Fruit fly (Drosophila melanogaster): ENCODE measurements around the gene Sdic3.
"Not testable (repeated sequence)": the region's sequence is repeated elsewhere in the genome, so short reads cannot be mapped to it uniquely, and the experiment has no call there.

The Sdic3 gene

DNA sequence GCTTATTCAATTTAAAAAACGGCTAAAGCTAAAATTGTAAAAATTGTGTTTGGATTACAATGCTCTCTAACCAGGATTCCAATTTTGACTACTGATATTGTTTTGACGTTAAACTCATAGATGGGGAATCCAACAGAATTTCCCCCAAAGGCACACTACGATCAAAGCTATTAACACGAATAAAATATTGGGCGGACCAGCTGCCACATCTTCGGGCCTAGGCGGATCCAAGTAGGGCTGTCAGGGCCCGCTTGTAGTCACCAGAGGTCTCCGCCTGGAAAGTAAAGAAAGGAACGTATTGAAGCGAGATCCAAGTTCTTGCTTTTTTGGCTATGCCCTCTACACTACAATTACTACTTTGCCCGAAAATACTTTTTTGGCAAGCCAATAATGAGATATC, 15.5 kb downstream of the Sdic3 start, which contains the start of gene Sdic1:
TSS of gene Sdic1 (minus strand) at position 101 of the 400 bp plus-strand sequence.
- not testable (repeated sequence) for TF ChIP-seq ato (GFP tag; IDR thresholded peaks at IDR 0.05; ENCODE audit: partially characterized antibody); Dad (GFP tag; optimal IDR thresholded peaks at IDR 0.05); Taf1 (GFP tag; IDR thresholded peaks at IDR 0.05)

DNA sequence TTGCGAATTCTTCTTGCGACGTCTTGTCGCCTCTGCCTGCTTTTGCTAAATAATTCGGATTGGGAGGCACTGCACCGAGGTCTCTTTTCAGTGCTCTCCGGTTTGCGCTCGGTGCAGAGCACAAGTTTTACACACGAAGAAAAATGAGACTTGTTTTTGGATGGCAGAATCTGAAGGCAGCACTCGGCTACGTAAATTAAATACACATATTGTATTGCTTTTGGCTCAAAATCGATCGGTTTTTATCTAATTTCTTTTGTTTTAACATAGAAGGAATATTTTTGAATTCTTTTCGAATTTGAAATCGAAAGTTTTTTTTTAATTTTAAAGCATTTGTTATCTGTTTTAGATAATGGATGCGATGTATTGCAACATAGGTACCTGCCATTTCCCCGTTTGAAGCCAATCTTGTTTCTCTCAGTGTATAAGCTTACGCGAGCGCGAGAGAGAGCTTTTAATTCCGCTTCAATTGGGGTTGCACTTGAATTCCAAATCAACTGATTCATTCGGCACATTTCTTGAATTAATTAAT, 20.5 kb downstream of the Sdic3 start, which contains the start of gene AnxB10:
TSS of gene AnxB10 (minus strand) at position 51 of the 532 bp plus-strand sequence.
- TF ChIP-seq crp (GFP tag; optimal IDR thresholded peaks at IDR 0.05) = no peak
- TF ChIP-seq Poxn (GFP tag; IDR thresholded peaks at IDR 0.05) = no peak
- no peak for TF ChIP-seq CG6272 (GFP tag; IDR thresholded peaks at IDR 0.05)
- TF ChIP-seq Mes4 (GFP tag; optimal IDR thresholded peaks at IDR 0.05) = peak; percentile 37
- peak; percentile 54 for TF ChIP-seq tin (GFP tag; optimal IDR thresholded peaks at IDR 0.05)
- peak; percentile 4 for TF ChIP-seq Myb (GFP tag; optimal IDR thresholded peaks at IDR 0.05)
- 0 out of 2 replicates have a peak, but pooled peaks have one; percentile 28 for TF ChIP-seq CG4404 (GFP tag; IDR thresholded peaks at IDR 0.05)
- TF ChIP-seq CG15696 (tag; optimal IDR thresholded peaks at IDR 0.05) = no peak
- peak; percentile 56; the same call in 1 of the 3 replicates for TF ChIP-seq Dbx (GFP tag; IDR thresholded peaks at IDR 0.05)
- no peak for TF ChIP-seq unc-4 (GFP tag; IDR thresholded peaks at IDR 0.05; ENCODE audit: partially characterized antibody)
- TF ChIP-seq slbo (GFP tag; IDR thresholded peaks at IDR 0.05) = peak; percentile 54
- TF ChIP-seq ttk (GFP tag; IDR thresholded peaks at IDR 0.05) = peak; percentile 59
- no peak for TF ChIP-seq ato (GFP tag; IDR thresholded peaks at IDR 0.05; ENCODE audit: partially characterized antibody)
- TF ChIP-seq ab (GFP tag; optimal IDR thresholded peaks at IDR 0.05) = no peak
- no peak for TF ChIP-seq Rx (GFP tag; IDR thresholded peaks at IDR 0.05)
- TF ChIP-seq lilli (GFP tag; optimal IDR thresholded peaks at IDR 0.05) = peak; percentile 28
- TF ChIP-seq lmd (GFP tag; IDR thresholded peaks at IDR 0.05) = peak; percentile 51
- TF ChIP-seq disco-r (GFP tag; optimal IDR thresholded peaks at IDR 0.05) = no peak
- TF ChIP-seq CkIIα-i1 (GFP tag; IDR thresholded peaks at IDR 0.05) = no peak
- TF ChIP-seq CG9876 (GFP tag; optimal IDR thresholded peaks at IDR 0.05) = no peak
- TF ChIP-seq CG11456 (GFP tag; IDR thresholded peaks at IDR 0.05) = no peak
- TF ChIP-seq fd96Cb (tag; optimal IDR thresholded peaks at IDR 0.05) = peak; percentile 67
- TF ChIP-seq Ptx1 (GFP tag; IDR thresholded peaks at IDR 0.05) = peak; percentile 69
- TF ChIP-seq CTCF (GFP tag; optimal IDR thresholded peaks at IDR 0.05) = no peak
- no peak for TF ChIP-seq CG6175 (GFP tag; IDR thresholded peaks at IDR 0.05)
- peak; percentile 50 for TF ChIP-seq CG13775 (GFP tag; optimal IDR thresholded peaks at IDR 0.05)
- TF ChIP-seq Atf3 (GFP tag; optimal IDR thresholded peaks at IDR 0.05) = peak; percentile 2
- peak; percentile 57; the same call in 1 of the 2 replicates for TF ChIP-seq Xrp1 (GFP tag; IDR thresholded peaks at IDR 0.05)
- TF ChIP-seq CG6813 (GFP tag; optimal IDR thresholded peaks at IDR 0.05) = peak; percentile 58
- TF ChIP-seq CG10209 (GFP tag; optimal IDR thresholded peaks at IDR 0.05) = peak; percentile 53
- TF ChIP-seq grn (GFP tag; optimal IDR thresholded peaks at IDR 0.05) = no peak
- peak; percentile 6 for TF ChIP-seq CG13894 (tag; optimal IDR thresholded peaks at IDR 0.05)
- TF ChIP-seq CG2202 (tag; optimal IDR thresholded peaks at IDR 0.05) = no peak
- peak; percentile 53 for TF ChIP-seq ssp (GFP tag; IDR thresholded peaks at IDR 0.05)
- no peak for TF ChIP-seq danr (GFP tag; IDR thresholded peaks at IDR 0.05)
- TF ChIP-seq CG9609 (GFP tag; optimal IDR thresholded peaks at IDR 0.05) = peak; percentile 0
- peak; percentile 46 for TF ChIP-seq BtbVII (GFP tag; optimal IDR thresholded peaks at IDR 0.05)
- peak; percentile 40 to 44 for TF ChIP-seq dpn (GFP tag; optimal IDR thresholded peaks at IDR 0.05)
- no peak for TF ChIP-seq CG15011 (GFP tag; optimal IDR thresholded peaks at IDR 0.05)
- no peak for TF ChIP-seq pita (GFP tag; optimal IDR thresholded peaks at IDR 0.05)
- TF ChIP-seq Sry-β (GFP tag; optimal IDR thresholded peaks at IDR 0.05) = no peak
- no peak for TF ChIP-seq CG16815 (GFP tag; optimal IDR thresholded peaks at IDR 0.05)
- TF ChIP-seq CG12942 (GFP tag; optimal IDR thresholded peaks at IDR 0.05) = no peak
- TF ChIP-seq CG2889 (GFP tag; IDR thresholded peaks at IDR 0.05) = no peak
- no peak for TF ChIP-seq slou (GFP tag; optimal IDR thresholded peaks at IDR 0.05)
- peak; percentile 56 for TF ChIP-seq Rfx (GFP tag; IDR thresholded peaks at IDR 0.05)
- TF ChIP-seq wdn (GFP tag; IDR thresholded peaks at IDR 0.05) = no peak
- TF ChIP-seq Six4 (GFP tag; optimal IDR thresholded peaks at IDR 0.05) = peak; percentile 61
